Worm (Caenorhabditis elegans) whole organism, late embryonic: Measurements from ENCODE around the gene C53C11.2.

ENCODE experiments used
- C08G9.2 ChIP-seq: sonication (generic microtip); optimal IDR thresholded peaks from 2 replicates; lab custom pipeline; 2016; ENCODE audit warnings: mild to moderate bottlenecking, missing genetic modification characterization, moderate library complexity, missing compliant biosample characterization
- C38D4.7 ChIP-seq: fragments of 200-800 bp; sonication (Bioruptor generic); optimal IDR thresholded peaks from 2 replicates; lab custom pipeline; 2018; ENCODE audit warnings: mild to moderate bottlenecking, missing genetic modification characterization, moderate library complexity, missing compliant biosample characterization
- K09A11.1 ChIP-seq: sonication (generic microtip); optimal IDR thresholded peaks from 2 replicates; lab custom pipeline; 2017; ENCODE audit warnings: antibody characterized with exemption, mild to moderate bottlenecking, missing genetic modification characterization, missing compliant biosample characterization; ENCODE audit not compliant: insufficient read depth
- T23F11.4 ChIP-seq: fragments of 200-800 bp; sonication (Bioruptor generic); optimal IDR thresholded peaks from 2 replicates; lab custom pipeline; 2018; ENCODE audit warnings: mild to moderate bottlenecking, missing genetic modification characterization, missing compliant biosample characterization
- ahr-1 ChIP-seq: sonication (generic microtip); optimal IDR thresholded peaks from 2 replicates; lab custom pipeline; 2016; ENCODE audit warnings: missing genetic modification characterization, missing compliant biosample characterization
- ama-1 ChIP-seq: fragments of 150-350 bp; optimal IDR thresholded peaks from 2 replicates; lab custom pipeline; 2014
- ceh-14 ChIP-seq: sonication (generic microtip); optimal IDR thresholded peaks from 2 replicates; lab custom pipeline; 2016; ENCODE audit warnings: missing genotype, missing genetic modification characterization, missing compliant biosample characterization
- ceh-19 ChIP-seq: fragments of 200-800 bp; sonication (Bioruptor generic); optimal IDR thresholded peaks from 2 replicates; lab custom pipeline; 2018; ENCODE audit warnings: mild to moderate bottlenecking, missing genetic modification characterization, missing compliant biosample characterization
- ceh-2 ChIP-seq: sonication (generic microtip); optimal IDR thresholded peaks from 2 replicates; lab custom pipeline; 2016; ENCODE audit warnings: missing genotype, missing genetic modification characterization, missing compliant biosample characterization
- ceh-45 ChIP-seq: fragments of 200-800 bp; sonication (Bioruptor generic); IDR thresholded peaks from 2 replicates; pipeline ENCODE4 v1.3.6; 2022; ENCODE audit warnings: missing genetic modification reagents, missing genetic modification characterization, missing compliant biosample characterization
- ceh-9 ChIP-seq: sonication (generic microtip); optimal IDR thresholded peaks from 2 replicates; lab custom pipeline; 2016; ENCODE audit warnings: mild to moderate bottlenecking, missing genetic modification characterization, inconsistent platforms, missing compliant biosample characterization
- che-1 ChIP-seq: sonication (generic microtip); optimal IDR thresholded peaks from 2 replicates; lab custom pipeline; 2016; ENCODE audit warnings: mild to moderate bottlenecking, missing genetic modification characterization, missing compliant biosample characterization
- elt-2 ChIP-seq: sonication (generic microtip); optimal IDR thresholded peaks from 2 replicates; lab custom pipeline; 2016; ENCODE audit warnings: missing genetic modification reagents, missing genetic modification characterization, missing compliant biosample characterization
- ets-4 ChIP-seq: sonication (generic microtip); optimal IDR thresholded peaks from 2 replicates; lab custom pipeline; 2016; ENCODE audit warnings: missing genetic modification characterization, missing compliant biosample characterization
- fax-1 ChIP-seq: sonication (generic microtip); optimal IDR thresholded peaks from 2 replicates; lab custom pipeline; 2016; ENCODE audit warnings: missing genotype, missing genetic modification characterization, missing compliant biosample characterization
- hlh-30 ChIP-seq: sonication (generic microtip); optimal IDR thresholded peaks from 2 replicates; lab custom pipeline; 2017; ENCODE audit warnings: antibody characterized with exemption, missing genetic modification characterization, missing compliant biosample characterization; ENCODE audit not compliant: insufficient read depth
- hlh-6 ChIP-seq: sonication (generic microtip); optimal IDR thresholded peaks from 2 replicates; lab custom pipeline; 2016; ENCODE audit warnings: missing genotype, missing genetic modification characterization, missing compliant biosample characterization
- lin-11 ChIP-seq: fragments of 200-800 bp; sonication (Bioruptor generic); optimal IDR thresholded peaks from 2 replicates; lab custom pipeline; 2018; ENCODE audit warnings: mild to moderate bottlenecking, missing genetic modification characterization, missing compliant biosample characterization
- mec-3 ChIP-seq: sonication (generic microtip); optimal IDR thresholded peaks from 2 replicates; lab custom pipeline; 2016; ENCODE audit warnings: borderline replicate concordance, missing genetic modification characterization, missing compliant biosample characterization
- nhr-232 ChIP-seq: sonication (generic microtip); optimal IDR thresholded peaks from 2 replicates; lab custom pipeline; 2016; ENCODE audit warnings: missing genetic modification characterization, missing compliant biosample characterization
- npax-4 ChIP-seq: sonication (generic microtip); optimal IDR thresholded peaks from 2 replicates; lab custom pipeline; 2016; ENCODE audit warnings: missing genetic modification characterization, missing compliant biosample characterization
- odd-2 ChIP-seq: sonication (generic microtip); optimal IDR thresholded peaks from 2 replicates; lab custom pipeline; 2017; ENCODE audit warnings: antibody characterized with exemption, mild to moderate bottlenecking, missing genetic modification characterization, missing compliant biosample characterization
- pag-3 ChIP-seq: sonication (generic microtip); optimal IDR thresholded peaks from 2 replicates; lab custom pipeline; 2016; ENCODE audit warnings: missing compliant biosample characterization, missing genetic modification characterization, borderline replicate concordance
- pat-9 ChIP-seq: fragments of 200-800 bp; sonication (Bioruptor generic); optimal IDR thresholded peaks from 2 replicates; lab custom pipeline; 2018; ENCODE audit warnings: mild to moderate bottlenecking, missing genetic modification characterization, moderate library complexity, missing compliant biosample characterization
- ref-2 ChIP-seq: sonication (generic microtip); optimal IDR thresholded peaks from 2 replicates; lab custom pipeline; 2016; ENCODE audit warnings: missing genetic modification characterization, missing compliant biosample characterization
- rnt-1 ChIP-seq: sonication (generic microtip); optimal IDR thresholded peaks from 2 replicates; lab custom pipeline; 2016; ENCODE audit warnings: missing genetic modification characterization, missing compliant biosample characterization
- sdc-2 ChIP-seq: sonication (generic microtip); optimal IDR thresholded peaks from 2 replicates; lab custom pipeline; 2016; ENCODE audit warnings: missing genotype, missing genetic modification characterization, missing compliant biosample characterization
- sox-4 ChIP-seq: sonication (generic microtip); optimal IDR thresholded peaks from 2 replicates; lab custom pipeline; 2017; ENCODE audit warnings: mild to moderate bottlenecking, missing genetic modification characterization, inconsistent platforms, missing compliant biosample characterization
- tbx-7 ChIP-seq: sonication (generic microtip); optimal IDR thresholded peaks from 2 replicates; lab custom pipeline; 2016; ENCODE audit warnings: missing genotype, missing genetic modification characterization, missing compliant biosample characterization
- unc-3 ChIP-seq, 2 experiments: fragments of 200-800 bp in 1 of 2; sonication (Bioruptor generic) in 1 of 2; sonication (generic microtip) in 1 of 2; conservative IDR thresholded peaks in 1 of 2; optimal IDR thresholded peaks in 1 of 2; 2 replicates each; pipeline versions ENCODE4 v1.3.6 to Lab custom; 2016 to 2022; ENCODE audit warnings: missing compliant biosample characterization in 2 of 2, missing genetic modification characterization in 2 of 2, missing genetic modification reagents in 1 of 2
- unc-42 ChIP-seq: sonication (generic microtip); optimal IDR thresholded peaks from 2 replicates; lab custom pipeline; 2016; ENCODE audit warnings: missing genotype, missing genetic modification characterization, missing compliant biosample characterization
- unc-55 ChIP-seq: sonication (generic microtip); optimal IDR thresholded peaks from 2 replicates; lab custom pipeline; 2017; ENCODE audit warnings: missing biosample characterization, missing genetic modification reagents, missing genetic modification characterization
- zip-5 ChIP-seq: sonication (generic microtip); optimal IDR thresholded peaks from 2 replicates; lab custom pipeline; 2016; ENCODE audit warnings: missing genetic modification characterization, missing compliant biosample characterization

Gene C53C11.2

DNA sequence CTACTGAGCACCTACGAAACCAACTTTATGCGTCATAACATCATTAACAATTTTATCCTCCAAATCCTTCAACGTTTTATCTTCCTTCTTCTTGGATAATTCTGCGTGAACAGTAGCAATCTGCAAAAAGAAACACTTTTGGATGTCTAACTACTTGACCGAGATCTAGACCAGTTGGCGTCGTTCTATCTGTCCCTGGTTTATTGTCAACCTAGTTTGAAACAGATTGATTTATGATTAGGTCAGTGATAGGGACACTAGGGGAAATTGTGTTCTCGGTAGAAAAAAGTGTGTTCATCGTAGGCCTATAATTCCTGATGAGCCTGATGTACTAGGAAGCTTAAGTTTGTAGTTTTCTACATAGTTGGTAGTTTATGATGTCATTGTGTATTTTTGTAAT lies 37.5 kb downstream of the C53C11.2 start:
- no peak for TF ChIP-seq hlh-30 (tag; lab: Kevin White, UChicago)
- TF ChIP-seq, all 69 proteins: peak for 0

ce11 chrX:17374534-17374933 lies 38.1 kb downstream of the C53C11.2 start, which contains the start of gene F10D7.3:
Gene F10D7.3, minus strand, starts transcription at chrX:17374634.
- TF ChIP-seq ets-4 (tag; lab: Kevin White, UChicago), result no peak
- TF ChIP-seq pat-9 (tag; lab: Kevin White, UChicago), result no peak
- TF ChIP-seq K09A11.1 (tag; lab: Kevin White, UChicago), result no peak
- TF ChIP-seq unc-55 (GFP tag; lab: Kevin White, UChicago), result no peak
- TF ChIP-seq ceh-14, result no peak
- TF ChIP-seq C38D4.7 (GFP tag; lab: Kevin White, UChicago), result no peak
- TF ChIP-seq mec-3 (tag; lab: Kevin White, UChicago), result no peak
- no peak for TF ChIP-seq lin-11 (tag; lab: Kevin White, UChicago)
- no peak for TF ChIP-seq pag-3 (tag; lab: Kevin White, UChicago)
- no peak for TF ChIP-seq ceh-9
- TF ChIP-seq unc-3 (GFP tag; conservative IDR thresholded peaks at IDR 0.05; lab: Robert Waterston, UW), result no peak
- TF ChIP-seq unc-3 (tag; optimal IDR thresholded peaks at IDR 0.05; lab: Kevin White, UChicago), result no peak
- no peak for TF ChIP-seq sox-4 (tag; lab: Kevin White, UChicago)
- TF ChIP-seq ama-1 (lab: Kevin White, UChicago), result no peak
- TF ChIP-seq odd-2 (tag; lab: Kevin White, UChicago), result no peak
- TF ChIP-seq rnt-1 (tag; lab: Kevin White, UChicago), result no peak
- no peak for TF ChIP-seq ceh-45
- TF ChIP-seq fax-1 (tag; lab: Kevin White, UChicago), result no peak
- TF ChIP-seq che-1, result no peak
- TF ChIP-seq npax-4 (tag; lab: Kevin White, UChicago), result no peak
- TF ChIP-seq, all 69 proteins: peak for 0

ce11 chrX:17375877-17376276 lies 39.4 kb downstream of the C53C11.2 start:
- TF ChIP-seq ceh-19 (GFP tag; lab: Kevin White, UChicago) (no peak), unc-55 (GFP tag; lab: Kevin White, UChicago) (no peak), tbx-7 (tag; lab: Kevin White, UChicago) (no peak), hlh-6 (no peak), elt-2 (tag; lab: Kevin White, UChicago) (peak; percentile 31), zip-5 (tag; lab: Kevin White, UChicago) (no peak), ceh-9 (no peak)

ce11 chrX:17378996-17379395 lies 42.6 kb downstream of the C53C11.2 start:
- TF ChIP-seq C38D4.7 (GFP tag; lab: Kevin White, UChicago) (no peak), lin-11 (tag; lab: Kevin White, UChicago) (no peak), rnt-1 (tag; lab: Kevin White, UChicago) (no peak), sdc-2 (tag; lab: Kevin White, UChicago) (no peak), odd-2 (tag; lab: Kevin White, UChicago) (no peak), ceh-2 (tag; lab: Kevin White, UChicago) (no peak)
- TF ChIP-seq, all 69 proteins: peak for 0

- TF ChIP-seq hlh-30 (tag; lab: Kevin White, UChicago) (no peak), T23F11.4 (GFP tag; lab: Kevin White, UChicago) (no peak), pat-9 (tag; lab: Kevin White, UChicago) (no peak), nhr-232 (tag; lab: Kevin White, UChicago) (no peak), ahr-1 (tag; lab: Kevin White, UChicago) (no peak), unc-42 (tag; lab: Kevin White, UChicago) (no peak), C08G9.2 (tag; lab: Kevin White, UChicago) (no peak), odd-2 (tag; lab: Kevin White, UChicago) (no peak), ref-2 (no peak)
- TF ChIP-seq, all 69 proteins: peak for 0
These were observed 43.2 kb downstream of the C53C11.2 start, which contains the start of gene F10D7.10 for ce11 chrX:17379675-17380074. Gene F10D7.10, minus strand, starts transcription at chrX:17379775.
